Worm (Caenorhabditis elegans) whole organism, L4 larva: ENCODE measurements around the gene F18G5.6.
A peak's percentile ranks its signal among the peaks of the same experiment; 100 is the strongest.

Experiments used
- F26F4.8 ChIP-seq: fragments of 200-800 bp; sonication (Bioruptor generic); conservative IDR thresholded peaks from 2 replicates; pipeline ENCODE4 v1.3.6; 2022; ENCODE audit warnings: missing genetic modification characterization, missing compliant biosample characterization
- F49E8.2 ChIP-seq: sonication (generic microtip); optimal IDR thresholded peaks from 2 replicates; lab custom pipeline; 2016; ENCODE audit warnings: missing compliant biosample characterization, mild to moderate bottlenecking, missing genetic modification characterization, borderline replicate concordance
- Y48G9A.11 ChIP-seq: fragments of 200-800 bp; sonication (Bioruptor generic); IDR thresholded peaks from 2 replicates; pipeline ENCODE4 v1.3.6; 2022; ENCODE audit warnings: missing genetic modification reagents, missing genetic modification characterization, missing compliant biosample characterization
- Y5F2A.4 ChIP-seq: fragments of 200-800 bp; sonication (Bioruptor generic); optimal IDR thresholded peaks from 2 replicates; lab custom pipeline; 2018; ENCODE audit warnings: mild to moderate bottlenecking, missing genetic modification characterization, missing compliant biosample characterization
- Y75B8A.6 ChIP-seq: fragments of 200-800 bp; sonication (Bioruptor generic); IDR thresholded peaks from 2 replicates; pipeline ENCODE4 v1.3.6; 2022; ENCODE audit warnings: missing genetic modification reagents, missing genetic modification characterization, missing compliant biosample characterization
- aha-1 ChIP-seq: fragments of 150-350 bp; peaks from one replicate; lab custom pipeline; 2014; ENCODE audit warnings: missing biosample characterization, missing genetic modification characterization
- arid-1 ChIP-seq: fragments of 200-800 bp; sonication (Bioruptor generic); conservative IDR thresholded peaks from 2 replicates; pipeline ENCODE4 v1.3.6; 2022; ENCODE audit warnings: missing genetic modification reagents, missing genetic modification characterization, missing compliant biosample characterization
- ceh-28 ChIP-seq: fragments of 150-350 bp; optimal IDR thresholded peaks from 2 replicates; lab custom pipeline; 2014; ENCODE audit warnings: missing biosample characterization, missing genetic modification reagents, missing genetic modification characterization
- ceh-82 ChIP-seq: sonication (generic microtip); optimal IDR thresholded peaks from 2 replicates; lab custom pipeline; 2017; ENCODE audit warnings: missing biosample characterization, missing genetic modification characterization
- daf-12 ChIP-seq: fragments of 150-350 bp; optimal IDR thresholded peaks from 2 replicates; lab custom pipeline; 2014; ENCODE audit warnings: missing biosample characterization, missing genetic modification reagents, missing genetic modification characterization
- daf-8 ChIP-seq: fragments of 200-800 bp; sonication (Bioruptor generic); IDR thresholded peaks from 2 replicates; pipeline ENCODE4 v1.3.6; 2022; ENCODE audit warnings: missing genetic modification characterization, missing compliant biosample characterization
- dmd-8 ChIP-seq: fragments of 200-800 bp; sonication (Bioruptor generic); IDR thresholded peaks from 2 replicates; pipeline ENCODE4 v1.3.6; 2022; ENCODE audit warnings: missing genetic modification characterization, missing compliant biosample characterization
- dpl-1 ChIP-seq: fragments of 150-350 bp; optimal IDR thresholded peaks from 2 replicates; lab custom pipeline; 2014; ENCODE audit warnings: missing biosample characterization, missing genetic modification reagents, missing genetic modification characterization
- egl-43 ChIP-seq: fragments of 200-800 bp; sonication (Bioruptor generic); IDR thresholded peaks from 2 replicates; pipeline ENCODE4 v1.3.6; 2022; ENCODE audit warnings: missing genetic modification reagents, missing genetic modification characterization, missing compliant biosample characterization
- fkh-10 ChIP-seq: fragments of 150-350 bp; optimal IDR thresholded peaks from 2 replicates; lab custom pipeline; 2014; ENCODE audit warnings: missing biosample characterization, missing genetic modification reagents, missing genetic modification characterization
- hif-1 ChIP-seq, 2 experiments: sonication (generic microtip); optimal IDR thresholded peaks; 2 replicates each; lab custom pipeline; 2016 to 2017; ENCODE audit warnings: missing compliant biosample characterization in 2 of 2, missing genetic modification characterization in 2 of 2, missing genetic modification reagents in 2 of 2, missing genotype in 2 of 2, mild to moderate bottlenecking in 1 of 2
- hlh-11 ChIP-seq: fragments of 200-800 bp; sonication (Bioruptor generic); optimal IDR thresholded peaks from 2 replicates; lab custom pipeline; 2018; ENCODE audit warnings: mild to moderate bottlenecking, missing genetic modification characterization, missing compliant biosample characterization
- hlh-30 ChIP-seq: sonication (generic microtip); optimal IDR thresholded peaks from 2 replicates; lab custom pipeline; 2017; ENCODE audit warnings: antibody characterized with exemption, mild to moderate bottlenecking, missing genetic modification characterization, missing compliant biosample characterization; ENCODE audit not compliant: insufficient read depth
- hmg-1.1 ChIP-seq: fragments of 200-800 bp; sonication (Bioruptor generic); IDR thresholded peaks from 2 replicates; pipeline ENCODE4 v1.3.6; 2022; ENCODE audit warnings: missing genetic modification reagents, missing genetic modification characterization, missing compliant biosample characterization
- jun-1 ChIP-seq: fragments of 150-350 bp; optimal IDR thresholded peaks from 2 replicates; lab custom pipeline; 2014; ENCODE audit warnings: missing biosample characterization, missing genetic modification reagents, missing genetic modification characterization
- lin-15B ChIP-seq: fragments of 150-350 bp; sonication (generic microtip); optimal IDR thresholded peaks from 3 replicates; lab custom pipeline; 2014; ENCODE audit warnings: missing biosample characterization, missing genetic modification characterization
- lin-29 ChIP-seq: fragments of 200-800 bp; sonication (Bioruptor generic); IDR thresholded peaks from 2 replicates; pipeline ENCODE4 v1.3.6; 2022; ENCODE audit warnings: missing genetic modification reagents, missing genetic modification characterization, missing compliant biosample characterization
- lin-39 ChIP-seq: fragments of 150-350 bp; optimal IDR thresholded peaks from 2 replicates; lab custom pipeline; 2014; ENCODE audit warnings: missing biosample characterization, missing genetic modification reagents, missing genetic modification characterization
- mxl-2 ChIP-seq: fragments of 200-800 bp; sonication (Bioruptor generic); conservative IDR thresholded peaks from 2 replicates; pipeline ENCODE4 v1.3.6; 2022; ENCODE audit warnings: missing genetic modification reagents, missing genetic modification characterization, missing compliant biosample characterization
- mxl-3 ChIP-seq: fragments of 200-800 bp; sonication (Bioruptor generic); optimal IDR thresholded peaks from 2 replicates; lab custom pipeline; 2018; ENCODE audit warnings: mild to moderate bottlenecking, missing genetic modification characterization, missing compliant biosample characterization
- nhr-102 ChIP-seq: sonication (generic microtip); optimal IDR thresholded peaks from 2 replicates; lab custom pipeline; 2016; ENCODE audit warnings: mild to moderate bottlenecking, missing genetic modification characterization, moderate library complexity, missing compliant biosample characterization
- nhr-11 ChIP-seq: fragments of 150-350 bp; optimal IDR thresholded peaks from 2 replicates; lab custom pipeline; 2014; ENCODE audit warnings: missing biosample characterization, missing genetic modification characterization
- nhr-237 ChIP-seq: sonication (generic microtip); optimal IDR thresholded peaks from 2 replicates; lab custom pipeline; 2017; ENCODE audit warnings: missing biosample characterization, missing genetic modification characterization
- nhr-25 ChIP-seq: sonication (generic microtip); optimal IDR thresholded peaks from 2 replicates; lab custom pipeline; 2017; ENCODE audit warnings: missing genetic modification characterization, mild to moderate bottlenecking, missing compliant biosample characterization, antibody characterized with exemption, moderate library complexity, borderline replicate concordance; ENCODE audit not compliant: insufficient read depth
- nhr-28 ChIP-seq: fragments of 150-350 bp; optimal IDR thresholded peaks from 2 replicates; lab custom pipeline; 2014; ENCODE audit warnings: missing biosample characterization, missing genetic modification characterization
- nhr-41 ChIP-seq: fragments of 200-800 bp; sonication (Bioruptor generic); IDR thresholded peaks from 2 replicates; pipeline ENCODE4 v1.3.6; 2022; ENCODE audit warnings: missing genetic modification reagents, missing genetic modification characterization, missing compliant biosample characterization
- nhr-76 ChIP-seq: fragments of 150-350 bp; optimal IDR thresholded peaks from 2 replicates; lab custom pipeline; 2014; ENCODE audit warnings: missing biosample characterization, missing genetic modification characterization
- saeg-2 ChIP-seq: fragments of 200-800 bp; sonication (Bioruptor generic); IDR thresholded peaks from 2 replicates; pipeline ENCODE4 v1.3.6; 2022; ENCODE audit warnings: missing genetic modification reagents, missing genetic modification characterization, missing compliant biosample characterization
- sdz-12 ChIP-seq: fragments of 200-800 bp; sonication (Bioruptor generic); optimal IDR thresholded peaks from 2 replicates; lab custom pipeline; 2018; ENCODE audit warnings: mild to moderate bottlenecking, missing genetic modification characterization, missing compliant biosample characterization
- snpc-1.2 ChIP-seq: fragments of 200-800 bp; sonication (Bioruptor generic); IDR thresholded peaks from 2 replicates; pipeline ENCODE4 v1.3.6; 2022; ENCODE audit warnings: missing genetic modification reagents, missing genetic modification characterization, missing compliant biosample characterization
- unc-130 ChIP-seq: sonication (generic microtip); optimal IDR thresholded peaks from 2 replicates; lab custom pipeline; 2016; ENCODE audit warnings: missing genetic modification reagents, missing genetic modification characterization, missing compliant biosample characterization
- unc-62 ChIP-seq, 3 experiments: fragments of 150-350 bp in 1 of 3; sonication (generic microtip); optimal IDR thresholded peaks in 2 of 3; peaks in 1 of 3; 1 replicate in 1 of 3; 2 replicates in 2 of 3; lab custom pipeline; 2014 to 2017; ENCODE audit warnings: missing biosample characterization in 3 of 3, missing genetic modification characterization in 3 of 3, missing genetic modification reagents in 3 of 3, missing genotype in 1 of 3
- vab-7 ChIP-seq: fragments of 200-800 bp; sonication (Bioruptor generic); IDR thresholded peaks from 2 replicates; pipeline ENCODE4 v1.3.6; 2022; ENCODE audit warnings: missing genetic modification reagents, missing genetic modification characterization, missing compliant biosample characterization
- zag-1 ChIP-seq: fragments of 150-350 bp; optimal IDR thresholded peaks from 2 replicates; lab custom pipeline; 2014; ENCODE audit warnings: missing biosample characterization, missing genetic modification characterization
- zip-2 ChIP-seq: fragments of 150-350 bp; optimal IDR thresholded peaks from 2 replicates; lab custom pipeline; 2014; ENCODE audit warnings: missing biosample characterization, missing genetic modification characterization
- ztf-11 ChIP-seq: fragments of 150-350 bp; optimal IDR thresholded peaks from 2 replicates; lab custom pipeline; 2014; ENCODE audit warnings: missing biosample characterization, missing genetic modification characterization

F18G5.6 gene

DNA sequence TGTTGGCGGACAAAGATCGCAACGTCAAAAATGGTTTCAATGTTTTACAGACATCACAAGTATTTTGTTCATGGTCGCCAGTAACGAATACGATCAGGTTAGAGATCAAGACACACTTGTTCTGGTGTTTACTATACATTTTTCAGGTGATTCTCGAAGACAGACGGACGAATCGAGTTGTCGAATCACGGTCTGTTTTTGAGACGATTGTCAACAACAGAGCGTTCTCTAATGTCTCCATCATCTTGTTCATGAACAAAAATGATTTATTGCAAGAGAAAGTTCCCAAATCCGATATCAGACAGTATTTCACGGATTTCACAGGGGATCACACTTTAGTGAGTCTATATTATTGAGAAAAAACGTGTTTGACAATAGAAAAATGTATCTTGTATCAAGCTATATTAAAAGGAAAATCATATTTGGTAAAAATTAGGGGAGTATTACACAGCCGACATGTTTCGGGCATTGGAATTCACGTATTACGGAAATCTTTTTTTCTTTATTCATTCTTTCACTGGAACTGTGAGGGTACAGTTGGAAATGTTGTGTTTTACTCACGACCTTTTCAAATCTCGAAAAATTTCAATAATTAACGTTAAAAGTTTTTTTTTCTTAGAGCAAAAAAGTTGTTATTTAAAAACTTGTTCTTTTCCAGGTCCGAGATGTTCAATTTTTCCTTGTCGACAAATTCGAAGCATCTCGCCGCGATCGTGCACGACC is 15.9 kb downstream of the F18G5.6 start:
- TF ChIP-seq unc-62 (GFP tag; optimal IDR thresholded peaks at IDR 0.05 in 1 of 2; lab: Kevin White, UChicago) (peak in 1 of 2 experiments; percentile 94), unc-62 (tag; optimal IDR thresholded peaks at IDR 0.05; lab: Kevin White, UChicago) (no peak), egl-43 (GFP tag; lab: Robert Waterston, UW) (no peak), snpc-1.2 (no peak), mxl-3 (peak; percentile 11), zip-2 (no peak), nhr-76 (tag; lab: Kevin White, UChicago) (no peak), ztf-11 (tag; lab: Kevin White, UChicago) (no peak), sdz-12 (GFP tag; lab: Kevin White, UChicago) (no peak), Y48G9A.11 (GFP tag; lab: Robert Waterston, UW) (no peak), hlh-11 (tag; lab: Kevin White, UChicago) (peak; percentile 28), daf-8 (no peak)
- TF ChIP-seq, all 104 proteins: peak for 3

ce11 chrX:9246625-9247024 is 17.5 kb downstream of the F18G5.6 start:
- TF ChIP-seq nhr-25 (tag; lab: Kevin White, UChicago) (peak; percentile 76), unc-62 (GFP tag; optimal IDR thresholded peaks at IDR 0.05 in 1 of 2; lab: Kevin White, UChicago) (peak in 1 of 2 experiments; percentile 73), unc-62 (tag; optimal IDR thresholded peaks at IDR 0.05; lab: Kevin White, UChicago) (no peak), F49E8.2 (tag; lab: Kevin White, UChicago) (no peak), nhr-28 (tag; lab: Kevin White, UChicago) (peak; percentile 53), lin-39 (tag; lab: Kevin White, UChicago) (no peak)

DNA sequence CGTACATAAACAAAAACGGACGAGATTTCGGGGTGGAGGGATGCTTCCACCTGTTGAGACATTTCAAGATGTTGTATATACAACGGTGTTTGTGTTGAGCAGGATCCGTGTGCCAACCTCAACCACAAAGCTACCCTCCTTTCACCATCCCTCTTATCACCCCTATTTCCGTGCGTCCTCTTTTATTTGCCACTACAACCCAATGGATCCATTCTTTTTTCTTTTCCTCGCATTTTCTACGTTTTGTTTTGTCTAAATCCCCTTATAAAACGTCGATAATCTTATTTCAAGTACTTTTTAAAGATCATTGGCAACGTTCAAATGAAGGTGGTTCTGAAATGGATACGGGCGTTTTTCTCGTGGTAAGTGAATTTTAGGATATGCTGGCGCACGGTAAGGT is 20.9 kb downstream of the F18G5.6 start, which contains the start of gene gpa-12:
Gene gpa-12, plus strand, starts transcription at position 301 of the 400 bp plus-strand sequence.
- TF ChIP-seq zag-1 (tag; lab: Kevin White, UChicago) (no peak), Y75B8A.6 (no peak), jun-1 (tag; lab: Kevin White, UChicago) (no peak), daf-12 (tag; lab: Kevin White, UChicago) (no peak), nhr-11 (tag; lab: Kevin White, UChicago) (no peak), hmg-1.1 (GFP tag; lab: Robert Waterston, UW) (no peak), nhr-237 (tag; lab: Kevin White, UChicago) (no peak), ceh-28 (tag; lab: Kevin White, UChicago) (no peak), hif-1 (tag; optimal IDR thresholded peaks at IDR 0.05; lab: Kevin White, UChicago) (no peak), daf-8 (no peak), fkh-10 (GFP tag; lab: Kevin White, UChicago) (no peak), dpl-1 (no peak), aha-1 (tag; lab: Kevin White, UChicago) (no peak), lin-15B (tag; lab: Kevin White, UChicago) (no peak), F26F4.8 (GFP tag; lab: Robert Waterston, UW) (no peak)

DNA sequence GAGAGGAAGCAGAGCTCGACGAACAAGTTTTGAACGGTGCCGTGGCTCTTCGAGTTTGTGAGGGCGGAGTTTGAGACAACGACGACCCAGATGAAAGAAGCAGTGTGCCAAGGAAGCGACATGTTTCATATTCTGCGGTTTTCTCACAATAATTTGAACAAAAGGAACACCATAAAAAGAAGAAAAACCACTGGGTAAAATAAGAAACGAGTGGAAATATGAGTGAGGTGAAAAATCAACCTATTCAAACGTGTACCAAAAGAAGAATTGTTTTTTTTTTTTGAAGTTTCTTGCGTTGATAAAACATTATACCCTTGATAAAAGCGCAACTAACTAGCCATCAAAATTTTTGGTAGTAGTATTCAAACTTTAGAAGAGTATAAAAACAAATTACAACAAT is 22.0 kb downstream of the F18G5.6 start, which contains the start of gene lgc-4:
Gene lgc-4, minus strand, starts transcription at position 101 of the 400 bp plus-strand sequence.
- TF ChIP-seq unc-62 (GFP tag; optimal IDR thresholded peaks at IDR 0.05 in 1 of 2; lab: Kevin White, UChicago): peak in 1 of 2 experiments; percentile 89
- TF ChIP-seq unc-62 (tag; optimal IDR thresholded peaks at IDR 0.05; lab: Kevin White, UChicago): no peak
- no peak for TF ChIP-seq nhr-102 (tag; lab: Kevin White, UChicago)

DNA sequence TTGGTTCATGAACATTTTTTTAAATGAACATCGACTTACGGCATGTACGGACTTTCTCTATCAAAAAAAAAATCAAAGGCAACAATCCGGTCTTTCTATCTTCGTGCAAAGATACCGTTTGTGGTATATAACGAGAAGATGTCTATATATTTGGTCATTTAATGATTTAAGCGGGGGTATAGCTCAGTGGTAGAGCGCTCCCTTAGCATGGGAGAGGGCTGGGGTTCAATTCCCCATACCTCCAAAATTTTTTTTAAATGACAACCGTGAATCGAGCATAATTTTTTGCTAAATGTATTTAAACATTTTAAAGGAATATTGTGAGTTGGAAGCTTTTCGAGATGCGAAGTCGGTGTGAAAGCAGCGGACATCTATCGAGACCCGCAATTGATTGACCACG is 25.4 kb downstream of the F18G5.6 start:
- TF ChIP-seq unc-130 (GFP tag; lab: Kevin White, UChicago) (peak; percentile 15), dmd-8 (GFP tag; lab: Robert Waterston, UW) (peak; percentile 89), ceh-82 (tag; lab: Kevin White, UChicago) (no peak), F26F4.8 (GFP tag; lab: Robert Waterston, UW) (peak; percentile 69; the same call in 1 of the 2 replicates), vab-7 (peak; percentile 71), hlh-30 (tag; lab: Kevin White, UChicago) (peak; percentile 30), Y5F2A.4 (peak; percentile 23), arid-1 (GFP tag; lab: Robert Waterston, UW) (peak; percentile 73), nhr-41 (GFP tag; lab: Robert Waterston, UW) (peak; percentile 62; the same call in 1 of the 2 replicates), mxl-2 (no peak), lin-29 (GFP tag; lab: Robert Waterston, UW) (no peak), F49E8.2 (tag; lab: Kevin White, UChicago) (peak; percentile 11), saeg-2 (GFP tag; lab: Robert Waterston, UW) (0 out of 2 replicates have a peak, but pooled peaks have one; percentile 42), aha-1 (tag; lab: Kevin White, UChicago) (no peak)
